Worm (Caenorhabditis elegans) whole organism, L2 larva: Measurements from ENCODE around the gene C28H8.3.

ENCODE experiments used
- ama-1 ChIP-seq: fragments of 150-350 bp; optimal IDR thresholded peaks from 2 replicates; lab custom pipeline; 2018; ENCODE audit warnings: inconsistent platforms
- nhr-77 ChIP-seq: fragments of 150-350 bp; optimal IDR thresholded peaks from 2 replicates; lab custom pipeline; 2014; ENCODE audit warnings: missing biosample characterization, missing genetic modification characterization
- sem-4 ChIP-seq: fragments of 150-350 bp; optimal IDR thresholded peaks from 2 replicates; lab custom pipeline; 2014; ENCODE audit warnings: missing biosample characterization, missing genetic modification reagents, missing genetic modification characterization
- sma-9 ChIP-seq, 2 experiments: fragments of 150-350 bp in 1 of 2; sonication (generic microtip) in 1 of 2; optimal IDR thresholded peaks; 2 replicates each; lab custom pipeline; 2014 to 2016; ENCODE audit warnings: missing genetic modification characterization in 2 of 2, mild to moderate bottlenecking in 1 of 2, missing biosample characterization in 1 of 2, missing compliant biosample characterization in 1 of 2, missing genetic modification reagents in 1 of 2, moderate library complexity in 1 of 2

DNA sequence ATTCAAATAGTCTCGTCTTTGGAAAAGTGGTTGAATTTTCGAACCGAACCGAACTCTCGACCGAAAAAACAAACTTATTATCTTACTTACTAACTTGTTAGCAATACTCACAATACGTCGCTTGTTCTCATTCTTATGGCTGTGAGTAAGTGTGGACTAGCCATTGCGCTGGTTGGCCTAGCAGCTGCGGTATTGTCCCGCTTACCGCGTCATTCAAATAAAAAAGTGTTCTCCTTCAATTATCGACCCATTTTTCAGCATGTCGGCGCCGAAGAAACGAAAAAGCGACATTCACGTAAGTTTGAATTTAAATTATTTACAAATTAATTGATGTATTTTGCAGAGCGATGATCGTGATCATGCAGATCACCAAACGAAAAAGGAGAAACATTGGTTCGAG is 50.5 kb downstream of the C28H8.3 start:
- TF ChIP-seq sma-9 (GFP tag; optimal IDR thresholded peaks at IDR 0.05; lab: Kevin White, UChicago) (no peak), sma-9 (tag; optimal IDR thresholded peaks at IDR 0.05; lab: Kevin White, UChicago) (no peak), sem-4 (no peak), ama-1 (lab: Kevin White, UChicago) (no peak), nhr-77 (tag; lab: Kevin White, UChicago) (no peak)
